Worm (Caenorhabditis elegans) whole organism, L4/young adult: ENCODE data around the gene T28D9.1.

ENCODE experiments used
- W03F9.2 ChIP-seq: fragments of 150-350 bp; optimal IDR thresholded peaks from 2 replicates; lab custom pipeline; 2014; ENCODE audit warnings: missing biosample characterization, missing genetic modification characterization
- dao-5 ChIP-seq: sonication (generic microtip); optimal IDR thresholded peaks from 2 replicates; lab custom pipeline; 2016; ENCODE audit warnings: missing genotype, missing genetic modification characterization, moderate library complexity, missing compliant biosample characterization
- him-1 ChIP-seq: sonication (generic microtip); optimal IDR thresholded peaks from 2 replicates; lab custom pipeline; 2016; ENCODE audit warnings: missing genotype, missing genetic modification reagents, missing genetic modification characterization, missing compliant biosample characterization

DNA sequence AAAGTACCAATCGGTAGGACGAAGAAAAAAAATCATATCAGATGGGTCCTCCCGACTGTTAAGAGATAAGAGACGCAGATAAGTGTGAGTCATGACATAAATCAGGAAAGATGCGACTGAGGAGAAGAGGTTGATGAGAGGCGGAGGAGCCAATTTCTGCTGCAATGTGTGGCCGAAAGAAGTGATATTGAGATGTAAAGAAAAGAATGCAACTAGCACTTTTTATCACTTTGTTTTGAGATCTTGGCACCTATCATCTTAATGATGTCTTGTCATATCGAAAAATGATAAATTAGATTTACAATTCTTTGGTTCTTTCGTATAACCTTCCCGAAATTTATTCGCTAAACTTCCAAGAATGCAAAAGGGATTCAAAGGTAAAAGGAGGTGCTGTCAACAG is 10.1 kb upstream of the T28D9.1 start, which contains the start of gene del-10:
- no peak for TF ChIP-seq W03F9.2 (tag; lab: Kevin White, UChicago)
- no peak for TF ChIP-seq dao-5 (tag; lab: Kevin White, UChicago)
- TF ChIP-seq him-1 (tag; lab: Kevin White, UChicago): no peak
